Worm (Caenorhabditis elegans): ENCODE data around the gene spl-2.

Gene spl-2

DNA sequence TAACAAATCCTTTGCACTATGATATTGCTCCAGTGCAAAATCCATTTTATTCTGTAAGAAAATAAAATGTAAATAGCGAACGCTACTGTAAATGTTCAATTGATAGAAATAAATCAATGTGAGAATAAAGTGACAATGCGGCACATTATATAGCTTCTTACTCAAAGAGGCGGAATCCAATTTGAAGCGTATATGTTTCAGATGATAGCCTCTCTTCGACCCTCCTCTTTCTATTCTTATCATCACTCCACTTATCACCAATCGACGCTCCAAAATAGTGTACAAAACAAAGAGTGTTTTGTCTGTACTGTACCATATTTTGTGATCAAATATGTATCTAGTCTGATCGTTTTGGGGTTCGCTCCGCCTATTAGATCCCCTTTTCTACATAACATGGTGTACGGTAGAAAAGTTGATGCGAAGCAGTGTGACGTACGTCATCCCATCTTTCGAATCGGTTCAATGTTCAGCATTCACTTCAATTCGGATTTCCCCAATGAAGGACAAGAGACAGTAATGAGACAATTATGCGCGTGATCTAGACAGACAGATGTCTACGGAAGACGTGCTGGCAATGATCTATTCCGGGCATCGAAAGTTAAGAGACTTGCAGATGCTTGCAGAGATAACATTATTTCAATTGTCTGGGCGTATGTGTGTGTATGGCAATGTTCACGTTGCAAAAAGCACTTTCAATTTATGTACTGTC is at the start of gene spl-2:
TSS of gene spl-2 (minus strand) at position 51 of the 709 bp plus-strand sequence.
- peak; percentile 98 for TF ChIP-seq nhr-85 (tag)
- no peak for TF ChIP-seq ceh-63 (GFP tag; optimal IDR thresholded peaks at IDR 0.05)
- no peak for TF ChIP-seq nhr-12 (tag; optimal IDR thresholded peaks at IDR 0.05)
- peak; percentile 63 for TF ChIP-seq nhr-71 (tag; optimal IDR thresholded peaks at IDR 0.05)
- TF ChIP-seq nhr-76 (tag; optimal IDR thresholded peaks at IDR 0.05): no peak
- TF ChIP-seq pqm-1 (tag; optimal IDR thresholded peaks at IDR 0.05): no peak
- TF ChIP-seq nhr-90 (tag; optimal IDR thresholded peaks at IDR 0.05; ENCODE audit: poor library complexity): peak; percentile 29
- no peak for TF ChIP-seq rnt-1 (tag; optimal IDR thresholded peaks at IDR 0.05)
- peak; percentile 70 for TF ChIP-seq nhr-20 (tag; optimal IDR thresholded peaks at IDR 0.05)
- no peak for TF ChIP-seq lin-15B (tag; optimal IDR thresholded peaks at IDR 0.05)
- TF ChIP-seq nhr-19 (GFP tag; conservative IDR thresholded peaks at IDR 0.05): peak; percentile 17; the same call in 1 of the 2 replicates
- no peak for TF ChIP-seq efl-3 (GFP tag; optimal IDR thresholded peaks at IDR 0.05)
- no peak for TF ChIP-seq lir-3 (tag; optimal IDR thresholded peaks at IDR 0.05; ENCODE audit: poor library complexity)
- no peak for TF ChIP-seq zip-4 (GFP tag; optimal IDR thresholded peaks at IDR 0.05)
- peak; percentile 83 for TF ChIP-seq lin-14 (GFP tag; optimal IDR thresholded peaks at IDR 0.05)
- no peak for TF ChIP-seq mab-9 (GFP tag; IDR thresholded peaks at IDR 0.05)
- no peak for TF ChIP-seq hlh-4 (tag; optimal IDR thresholded peaks at IDR 0.05)
- peak in 1 of 2 experiments; percentile 4 for TF ChIP-seq mdl-1 (tag; optimal IDR thresholded peaks at IDR 0.05)
- TF ChIP-seq elt-3 (tag; optimal IDR thresholded peaks at IDR 0.05): peak in 2 of 6 experiments; percentile 5 to 13
- peak; percentile 21 for TF ChIP-seq elt-2 (tag; optimal IDR thresholded peaks at IDR 0.05)
- TF ChIP-seq skn-1 (tag; optimal IDR thresholded peaks at IDR 0.05): no peak
- no peak for TF ChIP-seq vab-15 (tag; optimal IDR thresholded peaks at IDR 0.05)
- TF ChIP-seq C04F5.9 (tag; optimal IDR thresholded peaks at IDR 0.05): no peak
- TF ChIP-seq tbx-2 (tag; optimal IDR thresholded peaks at IDR 0.05): peak; percentile 17
- TF ChIP-seq jun-1 (tag; optimal IDR thresholded peaks at IDR 0.05): no peak
- TF ChIP-seq snu-23 (GFP tag; optimal IDR thresholded peaks at IDR 0.05): peak; percentile 35
- TF ChIP-seq mep-1 (tag; optimal IDR thresholded peaks at IDR 0.05): peak; percentile 27
- TF ChIP-seq irx-1 (tag; optimal IDR thresholded peaks at IDR 0.05): no peak
- TF ChIP-seq grh-1 (GFP tag; IDR thresholded peaks at IDR 0.05): 0 out of 2 replicates have a peak, but pooled peaks have one; percentile 40
- peak; percentile 85 for TF ChIP-seq blmp-1 (tag; optimal IDR thresholded peaks at IDR 0.05)
- TF ChIP-seq lin-39 (tag; optimal IDR thresholded peaks at IDR 0.05): no peak
- TF ChIP-seq isw-1 (GFP tag; IDR thresholded peaks at IDR 0.05): no peak
- TF ChIP-seq ces-1 (GFP tag; optimal IDR thresholded peaks at IDR 0.05): no peak
- no peak for TF ChIP-seq ceh-88 (GFP tag; IDR thresholded peaks at IDR 0.05)
- TF ChIP-seq lsy-2 (tag; optimal IDR thresholded peaks at IDR 0.05): no peak
- TF ChIP-seq fos-1 (tag; optimal IDR thresholded peaks at IDR 0.05): no peak
- no peak for TF ChIP-seq ztf-4 (tag; optimal IDR thresholded peaks at IDR 0.05)
- TF ChIP-seq ceh-90 (tag; optimal IDR thresholded peaks at IDR 0.05): no peak
- no peak for TF ChIP-seq lin-35 (GFP tag; optimal IDR thresholded peaks at IDR 0.05)
- no peak for TF ChIP-seq fkh-8 (tag; optimal IDR thresholded peaks at IDR 0.05)

- TF ChIP-seq ceh-82 (tag; optimal IDR thresholded peaks at IDR 0.05) (peak in 1 of 3 experiments; percentile 22), skn-1 (tag; optimal IDR thresholded peaks at IDR 0.05) (no peak), unc-86 (tag; optimal IDR thresholded peaks at IDR 0.05) (no peak), sptf-1 (tag; optimal IDR thresholded peaks at IDR 0.05) (no peak), lin-14 (GFP tag; optimal IDR thresholded peaks at IDR 0.05) (peak; percentile 74), tlp-1 (tag; optimal IDR thresholded peaks at IDR 0.05) (no peak), jun-1 (tag; optimal IDR thresholded peaks at IDR 0.05) (no peak), nhr-47 (tag; optimal IDR thresholded peaks at IDR 0.05) (peak; percentile 22), fkh-10 (GFP tag; optimal IDR thresholded peaks at IDR 0.05) (peak; percentile 53), fkh-8 (tag; optimal IDR thresholded peaks at IDR 0.05) (peak; percentile 1), dsc-1 (tag; optimal IDR thresholded peaks at IDR 0.05) (peak; percentile 25), efl-1 (optimal IDR thresholded peaks at IDR 0.05) (no peak), efl-1 (GFP tag; optimal IDR thresholded peaks at IDR 0.05 in 1 of 2) (peak in 1 of 2 experiments; percentile 17), egl-13 (tag; optimal IDR thresholded peaks at IDR 0.05) (peak; percentile 27)
Observed at ce11 chrV:9194055-9194454, 47.4 kb upstream of the spl-2 start.

Measured in whole organism, L1 larva.